Worm (Caenorhabditis elegans) whole organism, late embryonic: Measurements from ENCODE around the gene fem-1.

ENCODE experiments used
- ceh-9 ChIP-seq: sonication (generic microtip); optimal IDR thresholded peaks from 2 replicates; lab custom pipeline; 2016; ENCODE audit warnings: mild to moderate bottlenecking, missing genetic modification characterization, inconsistent platforms, missing compliant biosample characterization
- dmd-4 ChIP-seq: sonication (generic microtip); optimal IDR thresholded peaks from 2 replicates; lab custom pipeline; 2016; ENCODE audit warnings: borderline replicate concordance, missing genetic modification characterization, missing compliant biosample characterization
- dve-1 ChIP-seq: sonication (generic microtip); optimal IDR thresholded peaks from 2 replicates; lab custom pipeline; 2017; ENCODE audit warnings: antibody characterized with exemption, mild to moderate bottlenecking, missing genetic modification characterization, missing compliant biosample characterization
- eyg-1 ChIP-seq: sonication (generic microtip); optimal IDR thresholded peaks from 2 replicates; lab custom pipeline; 2016; ENCODE audit warnings: missing genotype, missing genetic modification characterization, missing compliant biosample characterization
- lin-11 ChIP-seq: fragments of 200-800 bp; sonication (Bioruptor generic); optimal IDR thresholded peaks from 2 replicates; lab custom pipeline; 2018; ENCODE audit warnings: mild to moderate bottlenecking, missing genetic modification characterization, missing compliant biosample characterization
- nfya-1 ChIP-seq: sonication (generic microtip); optimal IDR thresholded peaks from 2 replicates; lab custom pipeline; 2017; ENCODE audit warnings: missing genetic modification characterization, mild to moderate bottlenecking, missing compliant biosample characterization, antibody characterized with exemption, moderate library complexity
- nhr-232 ChIP-seq: sonication (generic microtip); optimal IDR thresholded peaks from 2 replicates; lab custom pipeline; 2016; ENCODE audit warnings: missing genetic modification characterization, missing compliant biosample characterization
- unc-55 ChIP-seq: sonication (generic microtip); optimal IDR thresholded peaks from 2 replicates; lab custom pipeline; 2017; ENCODE audit warnings: missing biosample characterization, missing genetic modification reagents, missing genetic modification characterization
- unc-86 ChIP-seq: sonication (generic microtip); optimal IDR thresholded peaks from 2 replicates; lab custom pipeline; 2016; ENCODE audit warnings: missing genetic modification characterization, missing compliant biosample characterization
- ztf-16 ChIP-seq: sonication (generic microtip); optimal IDR thresholded peaks from 2 replicates; lab custom pipeline; 2017; ENCODE audit warnings: missing genetic modification characterization, missing compliant biosample characterization

DNA sequence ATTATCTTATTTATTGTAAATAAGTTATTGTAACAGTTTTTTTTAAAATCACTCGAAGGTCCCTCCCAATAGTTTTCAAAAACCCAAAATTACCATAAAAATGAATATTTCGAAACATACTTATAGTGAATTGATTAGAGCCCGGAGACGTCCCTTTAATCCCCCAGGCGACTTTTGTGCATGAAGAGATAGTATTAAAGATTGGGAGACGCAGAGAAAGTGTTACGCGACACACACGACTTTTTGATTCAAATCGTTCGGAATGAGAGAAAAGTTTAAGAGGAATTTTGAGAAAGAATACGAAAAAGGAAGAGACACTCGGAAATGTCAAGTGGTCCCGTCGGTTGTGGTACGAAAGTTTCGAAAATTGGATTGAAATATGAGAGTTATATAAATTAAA, 44.6 kb downstream of the fem-1 start:
- no peak for TF ChIP-seq unc-55 (GFP tag; lab: Kevin White, UChicago)
- no peak for TF ChIP-seq ztf-16 (tag; lab: Kevin White, UChicago)
- no peak for TF ChIP-seq nhr-232 (tag; lab: Kevin White, UChicago)
- TF ChIP-seq eyg-1 (tag; lab: Kevin White, UChicago), result no peak
- no peak for TF ChIP-seq dve-1 (tag; lab: Kevin White, UChicago)
- TF ChIP-seq ceh-9, result no peak
- TF ChIP-seq unc-86 (tag; lab: Kevin White, UChicago), result no peak
- TF ChIP-seq lin-11 (tag; lab: Kevin White, UChicago), result no peak
- TF ChIP-seq nfya-1 (tag; lab: Kevin White, UChicago), result no peak
- no peak for TF ChIP-seq dmd-4 (tag; lab: Kevin White, UChicago)
